Fruit fly (Drosophila melanogaster) whole organism, embryonic: ENCODE results near the gene CG32176.

Experiments
- CG11560 ChIP-seq: fragments of 200-800 bp; sonication (Bioruptor generic); IDR thresholded peaks from 3 replicates; pipeline ENCODE4 v1.3.6; 2022; ENCODE audit warnings: missing biosample characterization, missing genetic modification characterization
- CG12391 ChIP-seq: fragments of 200-800 bp; sonication (Bioruptor generic); optimal IDR thresholded peaks from 3 replicates; lab custom pipeline; 2018; ENCODE audit warnings: missing biosample characterization, mild to moderate bottlenecking, missing genetic modification characterization, moderate library complexity
- CG13624 ChIP-seq: fragments of 200-800 bp; sonication (Bioruptor generic); optimal IDR thresholded peaks from 2 replicates; lab custom pipeline; 2016; ENCODE audit warnings: missing biosample characterization, missing genetic modification characterization
- CG16779 ChIP-seq: fragments of 200-800 bp; sonication (Bioruptor generic); IDR thresholded peaks from 2 replicates; pipeline ENCODE4 v1.3.6; 2022; ENCODE audit warnings: missing biosample characterization, missing genetic modification characterization
- CG16813 ChIP-seq: fragments of 200-800 bp; sonication (Bioruptor generic); IDR thresholded peaks from 3 replicates; pipeline ENCODE4 v1.3.6; 2022; ENCODE audit warnings: missing biosample characterization, missing genetic modification characterization; ENCODE audit not compliant: partially characterized antibody
- CG17829 ChIP-seq: fragments of 200-800 bp; optimal IDR thresholded peaks from 2 replicates; lab custom pipeline; 2019; ENCODE audit warnings: missing biosample characterization, mild to moderate bottlenecking, missing genetic modification characterization, moderate library complexity
- CG30020 ChIP-seq: fragments of 200-800 bp; optimal IDR thresholded peaks from 2 replicates; lab custom pipeline; 2019; ENCODE audit warnings: missing biosample characterization, mild to moderate bottlenecking, missing genetic modification characterization, moderate library complexity
- CG30403 ChIP-seq: fragments of 200-800 bp; sonication (Bioruptor generic); optimal IDR thresholded peaks from 3 replicates; lab custom pipeline; 2016; ENCODE audit warnings: missing biosample characterization, missing genetic modification characterization
- CG3065 ChIP-seq: fragments of 200-800 bp; sonication (Bioruptor generic); optimal IDR thresholded peaks from 2 replicates; lab custom pipeline; 2016; ENCODE audit warnings: missing biosample characterization, missing genetic modification characterization
- CG31224 ChIP-seq: fragments of 200-800 bp; sonication (Bioruptor generic); IDR thresholded peaks from 2 replicates; pipeline ENCODE4 v1.3.6; 2022; ENCODE audit warnings: missing biosample characterization, missing genetic modification characterization
- CG33557 ChIP-seq: fragments of 200-800 bp; sonication (Bioruptor generic); optimal IDR thresholded peaks from 2 replicates; lab custom pipeline; 2019; ENCODE audit warnings: missing biosample characterization, mild to moderate bottlenecking, missing genetic modification characterization, moderate library complexity
- CG4617 ChIP-seq: fragments of 200-800 bp; sonication (Bioruptor generic); optimal IDR thresholded peaks from 3 replicates; lab custom pipeline; 2016; ENCODE audit warnings: missing biosample characterization, missing genetic modification characterization, borderline replicate concordance
- CG7372 ChIP-seq: fragments of 200-800 bp; sonication (Bioruptor generic); IDR thresholded peaks from 2 replicates; pipeline ENCODE4 v1.3.6; 2022; ENCODE audit warnings: missing biosample characterization, missing genetic modification characterization
- CG8290 ChIP-seq, 3 experiments: fragments of 200-800 bp; sonication (Bioruptor generic); optimal IDR thresholded peaks; 2 replicates each; lab custom pipeline; 2016 to 2019; ENCODE audit warnings: missing biosample characterization in 3 of 3, missing genetic modification characterization in 3 of 3, mild to moderate bottlenecking in 2 of 3, moderate library complexity in 1 of 3
- CG9797 ChIP-seq: fragments of 200-800 bp; sonication (Bioruptor generic); optimal IDR thresholded peaks from 3 replicates; lab custom pipeline; 2018; ENCODE audit warnings: missing biosample characterization, mild to moderate bottlenecking, missing genetic modification characterization
- CG9876 ChIP-seq: fragments of 200-800 bp; sonication (Bioruptor generic); optimal IDR thresholded peaks from 2 replicates; lab custom pipeline; 2016; ENCODE audit warnings: missing biosample characterization, missing genetic modification characterization
- Chrac-16 ChIP-seq: fragments of 200-800 bp; sonication (Bioruptor generic); optimal IDR thresholded peaks from 3 replicates; lab custom pipeline; 2016; ENCODE audit warnings: missing biosample characterization, missing genetic modification characterization
- D19A ChIP-seq: fragments of 200-800 bp; optimal IDR thresholded peaks from 3 replicates; lab custom pipeline; 2019; ENCODE audit warnings: missing biosample characterization, mild to moderate bottlenecking, missing genetic modification characterization, moderate library complexity
- Fer3 ChIP-seq: fragments of 200-800 bp; sonication (Bioruptor generic); optimal IDR thresholded peaks from 2 replicates; lab custom pipeline; 2018; ENCODE audit warnings: missing biosample characterization, mild to moderate bottlenecking, missing genetic modification characterization, moderate library complexity
- HLH4C ChIP-seq: fragments of 200-800 bp; sonication (Bioruptor generic); IDR thresholded peaks from 3 replicates; pipeline ENCODE4 v1.3.6; 2022; ENCODE audit warnings: missing biosample characterization, missing genetic modification characterization; ENCODE audit not compliant: partially characterized antibody
- Hmx ChIP-seq: fragments of 200-800 bp; sonication (Bioruptor generic); optimal IDR thresholded peaks from 2 replicates; lab custom pipeline; 2016; ENCODE audit warnings: missing biosample characterization, missing genetic modification characterization
- Hsf ChIP-seq: fragments of 200-800 bp; sonication (Bioruptor generic); optimal IDR thresholded peaks from 3 replicates; lab custom pipeline; 2016; ENCODE audit warnings: missing biosample characterization, missing genetic modification characterization
- Lpt ChIP-seq: fragments of >200 bp; optimal IDR thresholded peaks from 2 replicates; lab custom pipeline; 2018; ENCODE audit warnings: missing biosample characterization, missing genetic modification characterization
- MESR4 ChIP-seq: fragments of 200-800 bp; sonication (Bioruptor generic); optimal IDR thresholded peaks from 2 replicates; lab custom pipeline; 2018; ENCODE audit warnings: missing biosample characterization, mild to moderate bottlenecking, missing genetic modification characterization, moderate library complexity
- NC2β ChIP-seq: fragments of 200-800 bp; sonication (Bioruptor generic); optimal IDR thresholded peaks from 2 replicates; lab custom pipeline; 2016; ENCODE audit warnings: missing biosample characterization, missing genetic modification characterization
- Sry-β ChIP-seq: fragments of 200-800 bp; sonication (Bioruptor generic); optimal IDR thresholded peaks from 2 replicates; lab custom pipeline; 2018; ENCODE audit warnings: missing biosample characterization, mild to moderate bottlenecking, missing genetic modification characterization, moderate library complexity
- amos ChIP-seq: fragments of 200-800 bp; sonication (Bioruptor generic); IDR thresholded peaks from 2 replicates; pipeline ENCODE4 v1.3.6; 2022; ENCODE audit warnings: missing biosample characterization, missing genetic modification characterization; ENCODE audit not compliant: partially characterized antibody
- ase ChIP-seq: fragments of 200-800 bp; sonication (Bioruptor generic); IDR thresholded peaks from 3 replicates; pipeline ENCODE4 v1.3.6; 2022; ENCODE audit warnings: missing biosample characterization, missing genetic modification characterization
- ato ChIP-seq: fragments of 200-800 bp; sonication (Bioruptor generic); IDR thresholded peaks from 2 replicates; pipeline ENCODE4 v1.3.6; 2022; ENCODE audit warnings: missing biosample characterization, missing genetic modification characterization; ENCODE audit not compliant: partially characterized antibody
- bab2 ChIP-seq: fragments of 200-800 bp; sonication (Bioruptor generic); optimal IDR thresholded peaks from 2 replicates; lab custom pipeline; 2016; ENCODE audit warnings: missing biosample characterization, missing genetic modification characterization
- cg ChIP-seq: fragments of 200-800 bp; sonication (Bioruptor generic); optimal IDR thresholded peaks from 3 replicates; lab custom pipeline; 2019; ENCODE audit warnings: missing biosample characterization, mild to moderate bottlenecking, missing genetic modification characterization, moderate library complexity
- cwo ChIP-seq: fragments of 200-800 bp; sonication (Bioruptor generic); optimal IDR thresholded peaks from 3 replicates; lab custom pipeline; 2017; ENCODE audit warnings: missing biosample characterization, missing genetic modification characterization, mild to moderate bottlenecking, moderate library complexity, missing genetic modification reagents
- dimm ChIP-seq: fragments of 200-800 bp; sonication (Bioruptor generic); IDR thresholded peaks from 2 replicates; pipeline ENCODE4 v1.3.6; 2022; ENCODE audit warnings: missing biosample characterization, missing genetic modification characterization
- disco-r ChIP-seq: fragments of 200-800 bp; sonication (Bioruptor generic); optimal IDR thresholded peaks from 2 replicates; lab custom pipeline; 2016; ENCODE audit warnings: missing biosample characterization, missing genetic modification characterization
- dm ChIP-seq: fragments of 200-800 bp; sonication (Bioruptor generic); optimal IDR thresholded peaks from 3 replicates; lab custom pipeline; 2016; ENCODE audit warnings: missing biosample characterization, missing genetic modification characterization
- ems ChIP-seq: fragments of 200-800 bp; sonication (Bioruptor generic); optimal IDR thresholded peaks from 3 replicates; lab custom pipeline; 2016; ENCODE audit warnings: missing biosample characterization, missing genetic modification characterization
- exex ChIP-seq: fragments of 200-800 bp; sonication (Bioruptor generic); optimal IDR thresholded peaks from 4 replicates; lab custom pipeline; 2018; ENCODE audit warnings: missing biosample characterization, mild to moderate bottlenecking, missing genetic modification characterization, moderate library complexity
- ind ChIP-seq: fragments of 200-800 bp; sonication (Bioruptor generic); optimal IDR thresholded peaks from 3 replicates; lab custom pipeline; 2016; ENCODE audit warnings: missing biosample characterization, missing genetic modification characterization
- jigr1 ChIP-seq: fragments of 200-800 bp; sonication (Bioruptor generic); IDR thresholded peaks from 3 replicates; pipeline ENCODE4 v1.3.6; 2022; ENCODE audit warnings: missing biosample characterization, missing genetic modification characterization
- lbe ChIP-seq: fragments of 200-800 bp; sonication (Bioruptor generic); optimal IDR thresholded peaks from 2 replicates; lab custom pipeline; 2016; ENCODE audit warnings: missing biosample characterization, mild to moderate bottlenecking, missing genetic modification characterization
- nau ChIP-seq: fragments of 200-800 bp; sonication (Bioruptor generic); optimal IDR thresholded peaks from 3 replicates; lab custom pipeline; 2017; ENCODE audit warnings: missing biosample characterization, mild to moderate bottlenecking, missing genetic modification characterization, missing genetic modification reagents
- nom ChIP-seq: fragments of 200-800 bp; sonication (Bioruptor generic); optimal IDR thresholded peaks from 2 replicates; lab custom pipeline; 2017; ENCODE audit warnings: missing biosample characterization, missing genetic modification characterization, mild to moderate bottlenecking, moderate library complexity, missing genetic modification reagents
- oc ChIP-seq: fragments of 200-800 bp; sonication (Bioruptor generic); optimal IDR thresholded peaks from 2 replicates; lab custom pipeline; 2018; ENCODE audit warnings: missing biosample characterization, mild to moderate bottlenecking, missing genetic modification characterization, moderate library complexity
- slp2 ChIP-seq: fragments of 200-800 bp; sonication (Bioruptor generic); optimal IDR thresholded peaks from 2 replicates; lab custom pipeline; 2016; ENCODE audit warnings: missing biosample characterization, missing genetic modification characterization
- tap ChIP-seq: fragments of 200-800 bp; optimal IDR thresholded peaks from 3 replicates; lab custom pipeline; 2019; ENCODE audit warnings: missing biosample characterization, mild to moderate bottlenecking, missing genetic modification characterization, moderate library complexity
- zfh1 ChIP-seq: fragments of 200-800 bp; sonication (Bioruptor generic); IDR thresholded peaks from 3 replicates; pipeline ENCODE4 v1.3.6; 2022; ENCODE audit warnings: missing biosample characterization, missing genetic modification characterization
- zfh2 ChIP-seq: fragments of 200-800 bp; sonication (Bioruptor generic); optimal IDR thresholded peaks from 2 replicates; lab custom pipeline; 2016; ENCODE audit warnings: missing biosample characterization, missing genetic modification characterization

The CG32176 gene

DNA sequence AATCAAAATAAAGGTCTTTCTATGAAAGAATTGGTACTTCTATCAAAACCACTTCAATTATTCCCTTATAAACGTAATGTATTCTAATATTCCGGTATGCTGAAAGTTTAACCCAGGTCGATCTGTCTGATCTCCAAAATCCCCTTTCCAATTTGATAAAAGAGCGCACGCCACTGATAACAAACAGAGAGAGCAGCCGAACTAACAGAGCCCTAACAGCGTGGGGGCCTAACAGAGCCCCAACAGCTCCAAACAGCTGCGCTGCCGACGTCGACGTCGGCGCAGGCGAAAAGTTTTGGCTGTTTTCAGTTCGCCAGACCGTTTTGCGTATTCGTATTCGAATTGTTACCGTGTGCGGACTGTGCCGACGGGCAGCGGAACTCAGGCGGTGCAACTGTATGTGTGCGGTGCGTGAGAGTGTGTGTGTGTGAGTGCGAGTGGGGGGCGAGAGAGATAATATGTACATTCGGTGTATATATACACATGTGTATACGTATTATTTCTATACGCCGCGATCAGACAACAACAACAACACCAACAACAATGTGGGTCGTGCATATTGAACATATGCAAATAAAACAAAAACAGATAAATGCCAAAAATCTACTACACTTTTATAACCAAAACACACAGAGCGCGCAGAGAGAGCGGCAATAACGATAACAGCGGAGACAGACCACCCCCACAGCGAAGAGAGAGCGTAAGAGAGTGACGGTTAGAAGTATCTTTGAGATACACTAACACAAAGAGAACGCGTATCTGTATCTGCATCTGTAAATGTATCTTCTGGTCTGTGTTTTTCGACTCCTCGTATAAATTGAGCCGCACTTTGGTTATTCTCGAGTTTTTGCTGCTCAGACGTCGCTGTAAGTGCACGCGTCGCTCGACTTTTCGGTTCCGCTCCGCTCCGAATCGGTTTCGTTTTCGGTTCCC lies 53.4 kb downstream of the CG32176 start, which contains the start of gene Oatp74D (continued):
- TF ChIP-seq CG4617 (no peak), ase (GFP tag; lab: Robert Waterston, UW) (no peak; the same call in 2 of the 3 replicates), CG31224 (GFP tag; lab: Robert Waterston, UW) (no peak), zfh2 (GFP tag; lab: Kevin White, UChicago) (peak; percentile 25), ato (no peak), CG7372 (GFP tag; lab: Robert Waterston, UW) (no peak), D19A (tag; lab: Kevin White, UChicago) (peak; percentile 4), cwo (GFP tag; lab: Kevin White, UChicago) (peak; percentile 67), dm (GFP tag; lab: Kevin White, UChicago) (peak; percentile 1), CG30020 (tag; lab: Kevin White, UChicago) (no peak), CG3065 (GFP tag; lab: Kevin White, UChicago) (no peak), CG13624 (peak; percentile 76), Chrac-16 (peak; percentile 40), Fer3 (peak; percentile 23), CG11560 (tag; lab: Robert Waterston, UW) (no peak), zfh1 (peak; percentile 30; the same call in 2 of the 3 replicates), nom (peak; percentile 20), MESR4 (GFP tag; lab: Kevin White, UChicago) (peak; percentile 0), CG12391 (tag; lab: Kevin White, UChicago) (peak; percentile 2), Hsf (GFP tag; lab: Kevin White, UChicago) (no peak), ind (GFP tag; lab: Kevin White, UChicago) (peak; percentile 40), CG17829 (no peak), NC2β (GFP tag; lab: Kevin White, UChicago) (peak; percentile 27), bab2 (peak; percentile 42), tap (no peak), CG9797 (peak; percentile 16), CG8290 (GFP tag; optimal IDR thresholded peaks at IDR 0.05; lab: Kevin White, UChicago) (no peak), CG8290 (tag; optimal IDR thresholded peaks at IDR 0.05; lab: Kevin White, UChicago) (peak; percentile 20 to 72), CG33557 (GFP tag; lab: Kevin White, UChicago) (peak; percentile 74), Hmx (GFP tag; lab: Kevin White, UChicago) (no peak), jigr1 (no peak), ems (GFP tag; lab: Kevin White, UChicago) (no peak), CG9876 (no peak), cg (GFP tag; lab: Kevin White, UChicago) (peak; percentile 99), dimm (no peak), disco-r (no peak), Sry-β (GFP tag; lab: Kevin White, UChicago) (peak; percentile 31), Lpt (GFP tag; lab: Kevin White, UChicago) (no peak), HLH4C (GFP tag; lab: Robert Waterston, UW) (peak; percentile 39; the same call in 1 of the 3 replicates), oc (tag; lab: Kevin White, UChicago) (peak; percentile 22), nau (GFP tag; lab: Kevin White, UChicago) (peak; percentile 83), exex (tag; lab: Kevin White, UChicago) (peak; percentile 36), amos (GFP tag; lab: Robert Waterston, UW) (no peak; the same call in 1 of the 2 replicates), CG30403 (GFP tag; lab: Kevin White, UChicago) (peak; percentile 32), lbe (GFP tag; lab: Kevin White, UChicago) (peak; percentile 48), slp2 (GFP tag; lab: Kevin White, UChicago) (peak; percentile 8), CG16813 (no peak; the same call in 2 of the 3 replicates), CG16779 (GFP tag; lab: Robert Waterston, UW) (0 out of 2 replicates have a peak, but pooled peaks have one; percentile 35)
